Worm (Caenorhabditis elegans): ENCODE data around the gene sri-4.

- no peak for TF ChIP-seq ahr-1 (tag; optimal IDR thresholded peaks at IDR 0.05)
- TF ChIP-seq F13H6.1 (tag; optimal IDR thresholded peaks at IDR 0.05), result no peak
- TF ChIP-seq lin-11 (tag; optimal IDR thresholded peaks at IDR 0.05), result no peak
- TF ChIP-seq nhr-11 (tag; optimal IDR thresholded peaks at IDR 0.05), result no peak
- no peak for TF ChIP-seq unc-55 (GFP tag; optimal IDR thresholded peaks at IDR 0.05)
Measured at ce11 chrV:764732-765131, 16.6 kb downstream of the sri-4 start, which contains the start of gene str-238.
